Fruit fly (Drosophila melanogaster): ENCODE results near the gene CG32024.

dm6 chr3L:8783299-8783698, 24.1 kb upstream of the CG32024 start:
- TF ChIP-seq CG32121 (GFP tag; IDR thresholded peaks at IDR 0.05): no peak
- TF ChIP-seq Ets98B (GFP tag; IDR thresholded peaks at IDR 0.05): peak; percentile 16; the same call in 1 of the 2 replicates
- TF ChIP-seq CG8301 (tag; optimal IDR thresholded peaks at IDR 0.05): peak; percentile 21
- TF ChIP-seq CG34367 (tag; optimal IDR thresholded peaks at IDR 0.05): no peak
- TF ChIP-seq CG17806 (tag; optimal IDR thresholded peaks at IDR 0.05): no peak
- TF ChIP-seq fd96Ca (GFP tag; IDR thresholded peaks at IDR 0.05): no peak
- no peak for TF ChIP-seq gl (tag; optimal IDR thresholded peaks at IDR 0.05)
- TF ChIP-seq Snoo (tag; optimal IDR thresholded peaks at IDR 0.05): no peak
